Worm (Caenorhabditis elegans) whole organism, early embryonic: Measurements from ENCODE around the gene W08E12.9.

Source experiments
- B0310.2 ChIP-seq: sonication (generic microtip); optimal IDR thresholded peaks from 2 replicates; lab custom pipeline; 2016; ENCODE audit warnings: mild to moderate bottlenecking, missing genetic modification characterization, missing compliant biosample characterization
- F13C5.2 ChIP-seq: sonication (generic microtip); optimal IDR thresholded peaks from 2 replicates; lab custom pipeline; 2017; ENCODE audit warnings: mild to moderate bottlenecking, missing genetic modification characterization, inconsistent platforms, missing compliant biosample characterization
- aly-1 ChIP-seq: sonication (generic microtip); optimal IDR thresholded peaks from 2 replicates; lab custom pipeline; 2016; ENCODE audit warnings: missing genetic modification characterization, missing compliant biosample characterization
- ama-1 ChIP-seq: fragments of 150-350 bp; optimal IDR thresholded peaks from 2 replicates; lab custom pipeline; 2014
- ceh-13 ChIP-seq: fragments of 200-800 bp; sonication (Bioruptor generic); optimal IDR thresholded peaks from 2 replicates; lab custom pipeline; 2018; ENCODE audit warnings: mild to moderate bottlenecking, missing genetic modification characterization, missing compliant biosample characterization
- ceh-36 ChIP-seq: sonication (generic microtip); optimal IDR thresholded peaks from 2 replicates; lab custom pipeline; 2016; ENCODE audit warnings: missing genetic modification characterization, inconsistent platforms, missing compliant biosample characterization
- ets-7 ChIP-seq: sonication (generic microtip); optimal IDR thresholded peaks from 2 replicates; lab custom pipeline; 2016; ENCODE audit warnings: missing genotype, missing genetic modification characterization, missing compliant biosample characterization
- flt-1 ChIP-seq: fragments of 200-800 bp; sonication (Bioruptor generic); IDR thresholded peaks from 2 replicates; pipeline ENCODE4 v1.3.6; 2022; ENCODE audit warnings: missing genetic modification characterization, missing compliant biosample characterization
- hmbx-1 ChIP-seq: sonication (generic microtip); optimal IDR thresholded peaks from 2 replicates; lab custom pipeline; 2016; ENCODE audit warnings: mild to moderate bottlenecking, missing genetic modification characterization, missing compliant biosample characterization
- hmg-4 ChIP-seq: fragments of 200-800 bp; sonication (Bioruptor generic); optimal IDR thresholded peaks from 2 replicates; lab custom pipeline; 2018; ENCODE audit warnings: mild to moderate bottlenecking, missing genetic modification characterization, missing compliant biosample characterization
- hnd-1 ChIP-seq: sonication (generic microtip); optimal IDR thresholded peaks from 2 replicates; lab custom pipeline; 2016; ENCODE audit warnings: missing genetic modification characterization, missing compliant biosample characterization
- pes-1 ChIP-seq: fragments of 200-800 bp; sonication (Bioruptor generic); IDR thresholded peaks from 2 replicates; pipeline ENCODE4 v1.3.6; 2022; ENCODE audit warnings: missing genetic modification reagents, missing genetic modification characterization, missing compliant biosample characterization
- scrt-1 ChIP-seq: fragments of 200-800 bp; sonication (Bioruptor generic); IDR thresholded peaks from 2 replicates; pipeline ENCODE4 v1.3.6; 2022; ENCODE audit warnings: missing genetic modification characterization, missing compliant biosample characterization
- sea-1 ChIP-seq: fragments of 200-800 bp; sonication (Bioruptor generic); conservative IDR thresholded peaks from 2 replicates; pipeline ENCODE4 v1.3.6; 2022; ENCODE audit warnings: missing genetic modification characterization, missing compliant biosample characterization
- tbx-11 ChIP-seq: fragments of 200-800 bp; sonication (Bioruptor generic); IDR thresholded peaks from 2 replicates; pipeline ENCODE4 v1.3.6; 2022; ENCODE audit warnings: missing genetic modification characterization, missing compliant biosample characterization
- tbx-37 ChIP-seq: fragments of 200-800 bp; sonication (Bioruptor generic); conservative IDR thresholded peaks from 2 replicates; pipeline ENCODE4 v1.3.6; 2022; ENCODE audit warnings: missing genetic modification reagents, missing genetic modification characterization, missing compliant biosample characterization
- tra-4 ChIP-seq: sonication (generic microtip); optimal IDR thresholded peaks from 2 replicates; lab custom pipeline; 2017; ENCODE audit warnings: missing genetic modification characterization, missing compliant biosample characterization

Gene W08E12.9

ce11 chrIV:3271342-3271741 lies 36.0 kb downstream of the W08E12.9 start:
- no peak for TF ChIP-seq ama-1
- no peak for TF ChIP-seq hmg-4 (GFP tag; lab: Kevin White, UChicago)
- TF ChIP-seq sea-1 (GFP tag; lab: Robert Waterston, UW), result no peak
- TF ChIP-seq tbx-37, result no peak
- TF ChIP-seq tra-4, result no peak
- TF ChIP-seq ceh-13 (GFP tag; lab: Kevin White, UChicago), result no peak
- no peak for TF ChIP-seq hnd-1 (tag; lab: Kevin White, UChicago)

DNA sequence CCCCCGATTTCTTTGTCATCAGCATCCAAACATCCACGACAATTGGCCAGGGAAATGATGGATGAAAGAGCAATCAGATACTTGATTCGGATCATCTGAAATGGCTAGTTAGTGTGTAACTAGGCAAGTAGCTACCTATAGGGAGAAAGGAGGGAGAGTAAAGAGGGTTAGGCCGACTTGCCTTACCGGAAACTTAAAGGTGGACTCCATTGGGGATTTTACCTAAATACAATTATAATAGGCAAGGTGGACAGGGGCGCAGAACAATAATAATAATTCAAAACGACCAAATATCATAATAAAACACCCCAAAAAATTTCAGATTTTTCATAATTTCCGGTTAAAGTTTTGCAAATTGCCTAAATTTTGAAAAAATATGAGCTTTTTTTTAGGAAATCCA lies 39.8 kb downstream of the W08E12.9 start, which contains the start of gene clec-173:
Gene clec-173 (minus strand): TSS at position 101 of the 400 bp plus-strand sequence.
- TF ChIP-seq ceh-36 (tag; lab: Kevin White, UChicago), result no peak

- no peak for TF ChIP-seq aly-1 (tag; lab: Kevin White, UChicago)
- no peak for TF ChIP-seq B0310.2 (tag; lab: Kevin White, UChicago)
- no peak for TF ChIP-seq tbx-37
These were observed 40.5 kb downstream of the W08E12.9 start for ce11 chrIV:3266841-3267240.

DNA sequence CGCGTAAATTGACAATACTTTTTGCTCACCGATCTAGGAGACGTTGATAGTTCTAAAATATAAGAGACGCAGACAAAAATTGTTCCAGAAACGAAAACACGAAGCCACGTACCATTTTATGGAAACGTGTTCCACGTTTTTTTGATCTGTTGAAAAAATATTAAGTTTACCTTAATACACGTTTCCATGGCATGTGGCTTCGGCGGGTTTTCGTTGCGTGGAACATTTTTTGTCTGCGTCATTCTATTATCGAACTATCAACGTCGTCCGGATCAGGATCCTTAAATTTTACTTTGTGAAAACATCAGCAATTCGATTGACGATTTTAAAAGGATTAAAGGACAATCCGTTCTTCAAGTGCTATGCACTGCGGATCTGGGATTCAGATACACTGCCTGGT lies 41.7 kb downstream of the W08E12.9 start, which contains the start of gene T26C12.2:
Gene T26C12.2 (minus strand): TSS at position 101 of the 400 bp plus-strand sequence.
- TF ChIP-seq hmg-4 (GFP tag; lab: Kevin White, UChicago), result no peak
- TF ChIP-seq B0310.2 (tag; lab: Kevin White, UChicago), result no peak

- TF ChIP-seq flt-1 (no peak), ets-7 (no peak), ama-1 (no peak), hmbx-1 (tag; lab: Kevin White, UChicago) (no peak), tra-4 (no peak), scrt-1 (GFP tag; lab: Robert Waterston, UW) (no peak), tbx-37 (no peak), hnd-1 (tag; lab: Kevin White, UChicago) (no peak), ceh-36 (tag; lab: Kevin White, UChicago) (no peak), sea-1 (GFP tag; lab: Robert Waterston, UW) (no peak), ceh-13 (GFP tag; lab: Kevin White, UChicago) (no peak)
These were observed 45.6 kb downstream of the W08E12.9 start for ce11 chrIV:3261761-3262160.

- TF ChIP-seq B0310.2 (tag; lab: Kevin White, UChicago), result no peak
These were observed 47.1 kb downstream of the W08E12.9 start for ce11 chrIV:3260216-3260615.

ce11 chrIV:3258528-3258927 lies 48.8 kb downstream of the W08E12.9 start, which contains the start of gene T26C12.1:
Gene T26C12.1, plus strand, starts transcription at chrIV:3258910.
- TF ChIP-seq B0310.2 (tag; lab: Kevin White, UChicago) (no peak), flt-1 (no peak), F13C5.2 (no peak), tra-4 (no peak), ceh-36 (tag; lab: Kevin White, UChicago) (no peak), scrt-1 (GFP tag; lab: Robert Waterston, UW) (no peak), ama-1 (no peak), pes-1 (GFP tag; lab: Robert Waterston, UW) (no peak), hmg-4 (GFP tag; lab: Kevin White, UChicago) (no peak), tbx-11 (no peak), tbx-37 (no peak), sea-1 (GFP tag; lab: Robert Waterston, UW) (no peak), aly-1 (tag; lab: Kevin White, UChicago) (no peak), ets-7 (no peak), hnd-1 (tag; lab: Kevin White, UChicago) (no peak), ceh-13 (GFP tag; lab: Kevin White, UChicago) (no peak), hmbx-1 (tag; lab: Kevin White, UChicago) (no peak)

DNA sequence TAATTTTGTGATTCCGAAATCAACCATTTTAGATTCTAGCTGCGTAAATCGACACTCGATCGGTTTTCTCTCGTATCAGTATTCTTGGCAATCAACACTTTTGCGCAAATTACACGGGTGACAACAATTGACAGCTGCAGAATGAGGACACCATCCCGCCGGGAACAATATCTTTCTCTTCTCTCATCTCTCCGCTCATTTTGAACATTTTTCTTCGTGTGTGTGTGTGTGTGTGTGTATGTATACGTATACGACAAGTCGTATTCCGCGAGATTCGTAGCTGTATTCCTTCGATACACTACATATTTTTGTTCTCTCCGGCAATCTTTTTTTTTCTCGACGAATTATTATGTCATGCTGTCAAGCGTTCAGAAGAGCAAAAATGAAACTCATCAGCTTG lies 50.5 kb downstream of the W08E12.9 start:
- TF ChIP-seq scrt-1 (GFP tag; lab: Robert Waterston, UW) (no peak), F13C5.2 (no peak), aly-1 (tag; lab: Kevin White, UChicago) (no peak), tbx-37 (no peak), pes-1 (GFP tag; lab: Robert Waterston, UW) (no peak), sea-1 (GFP tag; lab: Robert Waterston, UW) (no peak), ama-1 (no peak), hmg-4 (GFP tag; lab: Kevin White, UChicago) (no peak), tbx-11 (no peak), ceh-13 (GFP tag; lab: Kevin White, UChicago) (no peak), hnd-1 (tag; lab: Kevin White, UChicago) (no peak), flt-1 (no peak), tra-4 (no peak)
